Fruit fly (Drosophila melanogaster): ENCODE data around the gene BI-1.

BI-1 gene

DNA sequence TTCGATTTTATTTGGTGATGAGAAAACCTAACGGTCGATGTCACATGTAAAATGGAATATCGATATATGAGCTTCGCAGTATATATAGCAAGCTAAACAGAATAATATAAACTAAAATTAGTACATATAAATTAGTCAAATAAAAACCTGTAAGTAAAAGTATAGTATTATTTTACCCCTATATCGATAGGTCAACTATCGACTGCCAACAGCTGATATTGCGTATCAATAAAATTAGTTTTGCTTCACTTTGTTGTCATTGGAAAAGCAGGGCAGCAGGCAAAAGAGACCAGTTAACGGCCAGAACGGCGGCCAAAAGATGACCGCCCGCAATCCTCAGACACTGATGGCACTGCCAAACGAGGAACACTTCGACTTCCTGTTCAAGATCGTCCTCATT is 11.8 kb downstream of the BI-1 start, which contains the start of gene Rab19:
TSS of gene Rab19 (plus strand) at position 78 of the 400 bp plus-strand sequence.
- TF ChIP-seq Hr78 (GFP tag; optimal IDR thresholded peaks at IDR 0.05) (peak; percentile 40), brk (GFP tag; optimal IDR thresholded peaks at IDR 0.05) (peak; percentile 18), Dfd (GFP tag; optimal IDR thresholded peaks at IDR 0.05) (no peak)

dm6 chr3L:8295227-8295626 is 13.5 kb downstream of the BI-1 start, which contains the start of gene CG7201:
Gene CG7201 (minus strand): TSS chr3L:8295327.
- TF ChIP-seq Abd-B (GFP tag; optimal IDR thresholded peaks at IDR 0.05) (no peak), Myc (optimal IDR thresholded peaks at IDR 0.05) (no peak), Dif (GFP tag; optimal IDR thresholded peaks at IDR 0.05; ENCODE audit: partially characterized antibody) (no peak), GATAd (GFP tag; optimal IDR thresholded peaks at IDR 0.05) (no peak), Rel (GFP tag; optimal IDR thresholded peaks at IDR 0.05) (no peak), Rel (tag; optimal IDR thresholded peaks at IDR 0.05) (peak; percentile 1)

- TF ChIP-seq Hnf4 (GFP tag; optimal IDR thresholded peaks at IDR 0.05) (peak; percentile 50), tai (GFP tag; optimal IDR thresholded peaks at IDR 0.05) (peak; percentile 83), CG32264 (GFP tag; optimal IDR thresholded peaks at IDR 0.05) (no peak), woc (GFP tag; optimal IDR thresholded peaks at IDR 0.05) (no peak), Mio (GFP tag; optimal IDR thresholded peaks at IDR 0.05) (no peak), OdsH (GFP tag; optimal IDR thresholded peaks at IDR 0.05) (peak; percentile 32), dmrt93B (GFP tag; optimal IDR thresholded peaks at IDR 0.05) (no peak), usp (GFP tag; optimal IDR thresholded peaks at IDR 0.05) (no peak), Sp1 (GFP tag; optimal IDR thresholded peaks at IDR 0.05) (peak; percentile 28), jim (GFP tag; optimal IDR thresholded peaks at IDR 0.05) (no peak), sv (GFP tag; optimal IDR thresholded peaks at IDR 0.05) (peak; percentile 36), dsf (GFP tag; optimal IDR thresholded peaks at IDR 0.05; ENCODE audit: borderline replicate concordance) (no peak), Abd-B (GFP tag; optimal IDR thresholded peaks at IDR 0.05) (no peak), brk (GFP tag; optimal IDR thresholded peaks at IDR 0.05) (peak; percentile 54), N (GFP tag; optimal IDR thresholded peaks at IDR 0.05) (no peak), Dfd (GFP tag; optimal IDR thresholded peaks at IDR 0.05) (no peak), fru (GFP tag; optimal IDR thresholded peaks at IDR 0.05) (peak; percentile 39), br (GFP tag; optimal IDR thresholded peaks at IDR 0.05) (peak; percentile 44), Jra (GFP tag; optimal IDR thresholded peaks at IDR 0.05) (peak; percentile 63), sage (GFP tag; optimal IDR thresholded peaks at IDR 0.05) (no peak), GATAd (GFP tag; optimal IDR thresholded peaks at IDR 0.05) (no peak), CG9705 (GFP tag; optimal IDR thresholded peaks at IDR 0.05) (no peak), CrebA (GFP tag; optimal IDR thresholded peaks at IDR 0.05; ENCODE audit: borderline replicate concordance) (no peak), Dif (GFP tag; optimal IDR thresholded peaks at IDR 0.05; ENCODE audit: partially characterized antibody) (no peak), pan (optimal IDR thresholded peaks at IDR 0.05) (no peak), foxo (GFP tag; optimal IDR thresholded peaks at IDR 0.05) (peak in 1 of 2 experiments; percentile 54), lola (GFP tag; optimal IDR thresholded peaks at IDR 0.05) (no peak), Hr78 (GFP tag; optimal IDR thresholded peaks at IDR 0.05) (no peak), h (GFP tag; optimal IDR thresholded peaks at IDR 0.05) (peak; percentile 52), dl (GFP tag; optimal IDR thresholded peaks at IDR 0.05; ENCODE audit: insufficient read depth in 1 of 2, partially characterized antibody in 2 of 2) (no peak), HLH106 (tag; optimal IDR thresholded peaks at IDR 0.05) (no peak), Hr83 (GFP tag; optimal IDR thresholded peaks at IDR 0.05; ENCODE audit: poor library complexity, severe bottlenecking) (peak; percentile 23), ey (GFP tag; optimal IDR thresholded peaks at IDR 0.05) (no peak), Rel (GFP tag; optimal IDR thresholded peaks at IDR 0.05) (no peak), Rel (tag; optimal IDR thresholded peaks at IDR 0.05) (peak; percentile 19), Myc (optimal IDR thresholded peaks at IDR 0.05) (peak; percentile 5), rgr (GFP tag; optimal IDR thresholded peaks at IDR 0.05) (peak; percentile 43), Vsx2 (GFP tag; optimal IDR thresholded peaks at IDR 0.05; ENCODE audit: partially characterized antibody) (no peak), psq (GFP tag; optimal IDR thresholded peaks at IDR 0.05) (peak; percentile 33)
Observed at dm6 chr3L:8289336-8290258, 19.1 kb downstream of the BI-1 start, which contains the start of gene cert. Gene cert (minus strand): TSS chr3L:8289870.

Measured in whole organism, wandering third instar larva.